Worm (Caenorhabditis elegans) whole organism, L2 larva: Measurements from ENCODE around the gene srz-6.

Experiments
- F13H6.1 ChIP-seq: sonication (generic microtip); optimal IDR thresholded peaks from 2 replicates; lab custom pipeline; 2016; ENCODE audit warnings: missing genetic modification characterization, missing compliant biosample characterization
- aly-2 ChIP-seq: fragments of 150-350 bp; optimal IDR thresholded peaks from 2 replicates; lab custom pipeline; 2014; ENCODE audit warnings: missing biosample characterization, missing genetic modification characterization
- ama-1 ChIP-seq: fragments of 150-350 bp; optimal IDR thresholded peaks from 2 replicates; lab custom pipeline; 2018; ENCODE audit warnings: inconsistent platforms
- dmd-4 ChIP-seq: sonication (generic microtip); optimal IDR thresholded peaks from 2 replicates; lab custom pipeline; 2017; ENCODE audit warnings: missing biosample characterization, missing genetic modification characterization
- egl-27 ChIP-seq: sonication (generic microtip); optimal IDR thresholded peaks from 3 replicates; lab custom pipeline; 2017; ENCODE audit warnings: missing biosample characterization, missing genetic modification reagents, missing genetic modification characterization
- elt-1 ChIP-seq: fragments of 150-350 bp; optimal IDR thresholded peaks from 2 replicates; lab custom pipeline; 2014; ENCODE audit warnings: missing biosample characterization, missing genetic modification characterization
- fos-1 ChIP-seq: fragments of 150-350 bp; optimal IDR thresholded peaks from 2 replicates; lab custom pipeline; 2014; ENCODE audit warnings: missing biosample characterization, missing genetic modification characterization
- lsy-2 ChIP-seq, 2 experiments: fragments of 150-350 bp in 1 of 2; sonication (generic microtip) in 1 of 2; optimal IDR thresholded peaks; 2 replicates each; lab custom pipeline; 2014 to 2017; ENCODE audit warnings: missing biosample characterization in 2 of 2, missing genetic modification characterization in 2 of 2
- mab-5 ChIP-seq: fragments of 150-350 bp; optimal IDR thresholded peaks from 2 replicates; lab custom pipeline; 2014; ENCODE audit warnings: missing biosample characterization, missing genetic modification characterization
- nhr-11 ChIP-seq: fragments of 150-350 bp; optimal IDR thresholded peaks from 2 replicates; lab custom pipeline; 2014; ENCODE audit warnings: missing biosample characterization, missing genetic modification characterization
- peb-1 ChIP-seq: fragments of 150-350 bp; optimal IDR thresholded peaks from 2 replicates; lab custom pipeline; 2014; ENCODE audit warnings: missing biosample characterization, missing genetic modification characterization
- sma-3 ChIP-seq: sonication (generic microtip); optimal IDR thresholded peaks from 2 replicates; lab custom pipeline; 2016; ENCODE audit warnings: missing genetic modification reagents, missing genetic modification characterization, missing compliant biosample characterization
- ztf-4 ChIP-seq: fragments of 150-350 bp; optimal IDR thresholded peaks from 2 replicates; lab custom pipeline; 2014; ENCODE audit warnings: missing biosample characterization, missing genetic modification characterization

DNA sequence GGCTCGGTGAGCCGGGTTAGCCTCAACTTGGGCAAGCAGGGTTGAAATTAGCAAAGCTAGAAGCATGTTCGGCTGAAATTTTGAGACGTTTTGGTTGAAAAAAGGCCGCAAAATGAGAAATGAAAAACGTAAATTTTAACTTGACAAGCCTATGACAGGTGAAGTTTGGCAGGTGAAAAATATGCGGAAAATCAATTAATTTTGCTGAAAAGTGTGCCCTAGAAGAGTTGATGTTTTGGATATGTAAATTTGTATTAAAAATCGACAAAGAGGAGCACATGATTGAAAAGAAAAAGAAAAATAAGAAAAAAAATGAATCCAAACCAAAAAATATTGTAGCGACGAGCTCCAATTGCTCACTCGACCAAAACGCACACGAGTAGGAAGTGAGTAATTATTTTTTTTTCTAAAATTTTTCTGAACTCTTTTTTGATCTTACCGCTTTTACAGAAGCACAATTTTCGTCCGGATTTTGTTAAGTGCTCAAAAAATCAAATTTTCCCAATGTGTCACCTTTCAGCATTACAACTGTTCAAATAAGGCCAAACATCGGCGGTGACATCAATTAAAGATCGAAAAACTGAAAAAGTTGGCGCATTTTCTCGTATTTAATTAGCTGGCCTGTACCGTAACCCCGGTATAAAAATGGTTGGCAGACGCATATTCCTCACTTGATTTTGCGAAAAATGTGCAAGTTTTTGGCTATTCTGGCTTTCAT lies 20.7 kb upstream of the srz-6 start, which contains the start of the genes F15A4.5 and phat-8:
- TF ChIP-seq ama-1 (lab: Kevin White, UChicago) (no peak), dmd-4 (tag; lab: Kevin White, UChicago) (no peak), fos-1 (no peak), lsy-2 (tag; optimal IDR thresholded peaks at IDR 0.05; lab: Kevin White, UChicago) (no peak), sma-3 (GFP tag; lab: Kevin White, UChicago) (no peak), elt-1 (no peak), egl-27 (no peak), mab-5 (tag; lab: Kevin White, UChicago) (no peak), ztf-4 (tag; lab: Kevin White, UChicago) (no peak), aly-2 (tag; lab: Kevin White, UChicago) (no peak), peb-1 (no peak), F13H6.1 (tag; lab: Kevin White, UChicago) (no peak), nhr-11 (tag; lab: Kevin White, UChicago) (no peak)
